Fruit fly (Drosophila melanogaster) whole organism, embryonic: ENCODE measurements around the gene Indy-2.

Experiments
- C15 ChIP-seq: fragments of 200-800 bp; sonication (Bioruptor generic); IDR thresholded peaks from 3 replicates; pipeline ENCODE4 v1.3.6; 2022; ENCODE audit warnings: missing biosample characterization, missing genetic modification characterization
- CG10979 ChIP-seq: fragments of 200-800 bp; sonication (Bioruptor generic); optimal IDR thresholded peaks from 2 replicates; lab custom pipeline; 2018; ENCODE audit warnings: missing biosample characterization, mild to moderate bottlenecking, missing genetic modification characterization, moderate library complexity
- CG11504 ChIP-seq: fragments of 200-800 bp; sonication (Bioruptor generic); optimal IDR thresholded peaks from 3 replicates; lab custom pipeline; 2019; ENCODE audit warnings: missing biosample characterization, mild to moderate bottlenecking, missing genetic modification characterization, moderate library complexity
- CG12391 ChIP-seq: fragments of 200-800 bp; sonication (Bioruptor generic); optimal IDR thresholded peaks from 3 replicates; lab custom pipeline; 2018; ENCODE audit warnings: missing biosample characterization, mild to moderate bottlenecking, missing genetic modification characterization, moderate library complexity
- CG13424 ChIP-seq: fragments of 200-800 bp; sonication (Bioruptor generic); optimal IDR thresholded peaks from 2 replicates; lab custom pipeline; 2019; ENCODE audit warnings: missing biosample characterization, mild to moderate bottlenecking, missing genetic modification characterization, moderate library complexity
- CG13894 ChIP-seq: fragments of 200-800 bp; sonication (Bioruptor generic); optimal IDR thresholded peaks from 3 replicates; lab custom pipeline; 2018; ENCODE audit warnings: missing biosample characterization, mild to moderate bottlenecking, missing genetic modification characterization, moderate library complexity
- CG17328 ChIP-seq: fragments of 200-800 bp; sonication (Bioruptor generic); IDR thresholded peaks from 2 replicates; pipeline ENCODE4 v1.3.6; 2022; ENCODE audit warnings: missing biosample characterization, missing genetic modification characterization
- CG17829 ChIP-seq: fragments of 200-800 bp; optimal IDR thresholded peaks from 2 replicates; lab custom pipeline; 2019; ENCODE audit warnings: missing biosample characterization, mild to moderate bottlenecking, missing genetic modification characterization, moderate library complexity
- CG2120 ChIP-seq: fragments of 200-800 bp; sonication (Bioruptor generic); optimal IDR thresholded peaks from 3 replicates; lab custom pipeline; 2016; ENCODE audit warnings: missing biosample characterization, missing genetic modification characterization
- CG32767 ChIP-seq: fragments of 200-800 bp; sonication (Bioruptor generic); IDR thresholded peaks from 2 replicates; pipeline ENCODE4 v1.3.6; 2022; ENCODE audit warnings: missing biosample characterization, missing genetic modification characterization
- CG3407 ChIP-seq: fragments of 200-800 bp; sonication (Bioruptor generic); optimal IDR thresholded peaks from 2 replicates; lab custom pipeline; 2018; ENCODE audit warnings: missing biosample characterization, mild to moderate bottlenecking, missing genetic modification characterization
- CG6654 ChIP-seq: fragments of 200-800 bp; sonication (Bioruptor generic); optimal IDR thresholded peaks from 2 replicates; lab custom pipeline; 2017; ENCODE audit warnings: missing biosample characterization, mild to moderate bottlenecking, missing genetic modification characterization
- CG6683 ChIP-seq: fragments of 200-800 bp; sonication (Bioruptor generic); optimal IDR thresholded peaks from 2 replicates; lab custom pipeline; 2017; ENCODE audit warnings: missing biosample characterization, mild to moderate bottlenecking, missing genetic modification characterization, missing genetic modification reagents
- CG6813 ChIP-seq: fragments of 200-800 bp; sonication (Bioruptor generic); optimal IDR thresholded peaks from 2 replicates; lab custom pipeline; 2017; ENCODE audit warnings: missing biosample characterization, missing genetic modification characterization, mild to moderate bottlenecking, moderate library complexity, missing genetic modification reagents
- CG7745 ChIP-seq: fragments of 200-800 bp; sonication (Bioruptor generic); optimal IDR thresholded peaks from 2 replicates; lab custom pipeline; 2018; ENCODE audit warnings: missing biosample characterization, mild to moderate bottlenecking, missing genetic modification characterization, moderate library complexity
- CG8281 ChIP-seq: fragments of 200-800 bp; sonication (Bioruptor generic); optimal IDR thresholded peaks from 2 replicates; lab custom pipeline; 2018; ENCODE audit warnings: missing biosample characterization, mild to moderate bottlenecking, missing genetic modification characterization, moderate library complexity
- Dfd ChIP-seq, 2 experiments: fragments of >200 bp; optimal IDR thresholded peaks; 2 replicates each; lab custom pipeline; 2017; ENCODE audit warnings: missing biosample characterization in 2 of 2, missing genetic modification characterization in 2 of 2
- Dip3 ChIP-seq: fragments of 200-800 bp; sonication (Bioruptor generic); optimal IDR thresholded peaks from 3 replicates; lab custom pipeline; 2016; ENCODE audit warnings: missing biosample characterization, missing genetic modification characterization
- Elba2 ChIP-seq: fragments of 200-800 bp; sonication (Bioruptor generic); optimal IDR thresholded peaks from 3 replicates; lab custom pipeline; 2016; ENCODE audit warnings: missing biosample characterization, missing genetic modification characterization
- GATAe ChIP-seq: fragments of 200-800 bp; sonication (Bioruptor generic); conservative IDR thresholded peaks from 2 replicates; pipeline ENCODE4 v1.3.6; 2022; ENCODE audit warnings: missing biosample characterization, missing genetic modification characterization
- Gug ChIP-seq: fragments of 200-800 bp; sonication (Bioruptor generic); IDR thresholded peaks from 4 replicates; pipeline ENCODE4 v1.3.6; 2022; ENCODE audit warnings: missing biosample characterization, missing genetic modification characterization
- H2.0 ChIP-seq: fragments of 200-800 bp; sonication (Bioruptor generic); IDR thresholded peaks from 2 replicates; pipeline ENCODE4 v1.3.6; 2022; ENCODE audit warnings: missing biosample characterization, missing genetic modification characterization
- Jarid2 ChIP-seq: fragments of 200-800 bp; sonication (Bioruptor generic); optimal IDR thresholded peaks from 3 replicates; lab custom pipeline; 2017; ENCODE audit warnings: mild to moderate bottlenecking, missing biosample characterization, missing genetic modification reagents, missing genetic modification characterization
- Mad ChIP-seq: fragments of 200-800 bp; sonication (Bioruptor generic); optimal IDR thresholded peaks from 2 replicates; lab custom pipeline; 2016; ENCODE audit warnings: missing biosample characterization, missing genetic modification characterization
- Nf-YB ChIP-seq: fragments of 200-800 bp; sonication (Bioruptor generic); optimal IDR thresholded peaks from 3 replicates; lab custom pipeline; 2019; ENCODE audit warnings: missing biosample characterization, mild to moderate bottlenecking, missing genetic modification characterization, moderate library complexity
- NfI ChIP-seq: fragments of 200-800 bp; sonication (Bioruptor generic); optimal IDR thresholded peaks from 3 replicates; lab custom pipeline; 2018; ENCODE audit warnings: missing biosample characterization, mild to moderate bottlenecking, missing genetic modification characterization, moderate library complexity
- Optix ChIP-seq: fragments of 200-800 bp; sonication (Bioruptor generic); IDR thresholded peaks from 3 replicates; pipeline ENCODE4 v1.3.6; 2022; ENCODE audit warnings: missing biosample characterization, missing genetic modification characterization
- Poxn ChIP-seq: fragments of 200-800 bp; sonication (Bioruptor generic); IDR thresholded peaks from 2 replicates; pipeline ENCODE4 v1.3.6; 2022; ENCODE audit warnings: missing biosample characterization, missing genetic modification characterization
- Ptx1 ChIP-seq: fragments of 200-800 bp; sonication (Bioruptor generic); IDR thresholded peaks from 2 replicates; pipeline ENCODE4 v1.3.6; 2022; ENCODE audit warnings: missing biosample characterization, missing genetic modification characterization
- Scr ChIP-seq: fragments of 200-800 bp; sonication (Bioruptor generic); IDR thresholded peaks from 2 replicates; pipeline ENCODE4 v1.3.6; 2022; ENCODE audit warnings: missing biosample characterization, missing genetic modification characterization; ENCODE audit not compliant: partially characterized antibody
- Sry-β ChIP-seq: fragments of 200-800 bp; sonication (Bioruptor generic); optimal IDR thresholded peaks from 2 replicates; lab custom pipeline; 2018; ENCODE audit warnings: missing biosample characterization, mild to moderate bottlenecking, missing genetic modification characterization, moderate library complexity
- Xrp1 ChIP-seq: fragments of 200-800 bp; sonication (Bioruptor generic); IDR thresholded peaks from 2 replicates; pipeline ENCODE4 v1.3.6; 2022; ENCODE audit warnings: missing biosample characterization, missing genetic modification characterization
- ac ChIP-seq: fragments of 200-800 bp; sonication (Bioruptor generic); optimal IDR thresholded peaks from 3 replicates; lab custom pipeline; 2017; ENCODE audit warnings: missing biosample characterization, mild to moderate bottlenecking, missing genetic modification characterization
- bab2 ChIP-seq: fragments of 200-800 bp; sonication (Bioruptor generic); optimal IDR thresholded peaks from 2 replicates; lab custom pipeline; 2016; ENCODE audit warnings: missing biosample characterization, missing genetic modification characterization
- bsh ChIP-seq, 2 experiments: fragments of 200-800 bp; sonication (Bioruptor generic); optimal IDR thresholded peaks; 2 replicates each; lab custom pipeline; 2017 to 2018; ENCODE audit warnings: mild to moderate bottlenecking in 2 of 2, missing biosample characterization in 2 of 2, missing genetic modification characterization in 2 of 2, moderate library complexity in 1 of 2
- inv ChIP-seq: fragments of 200-800 bp; sonication (Bioruptor generic); IDR thresholded peaks from 2 replicates; pipeline ENCODE4 v1.3.6; 2022; ENCODE audit warnings: missing biosample characterization, missing genetic modification characterization; ENCODE audit not compliant: partially characterized antibody
- jing ChIP-seq: fragments of 200-800 bp; sonication (Bioruptor generic); optimal IDR thresholded peaks from 2 replicates; lab custom pipeline; 2018; ENCODE audit warnings: missing biosample characterization, mild to moderate bottlenecking, missing genetic modification characterization
- ken ChIP-seq: fragments of 200-800 bp; sonication (Bioruptor generic); IDR thresholded peaks from 3 replicates; pipeline ENCODE4 v1.3.6; 2022; ENCODE audit warnings: missing biosample characterization, missing genetic modification characterization
- knrl ChIP-seq: fragments of 200-800 bp; sonication (Bioruptor generic); IDR thresholded peaks from 3 replicates; pipeline ENCODE4 v1.3.6; 2022; ENCODE audit warnings: missing biosample characterization, missing genetic modification characterization; ENCODE audit not compliant: partially characterized antibody
- lmd ChIP-seq: fragments of 200-800 bp; sonication (Bioruptor generic); IDR thresholded peaks from 2 replicates; pipeline ENCODE4 v1.3.6; 2022; ENCODE audit warnings: missing biosample characterization, missing genetic modification characterization
- lola ChIP-seq, 3 experiments: fragments of >200 bp in 2 of 3; fragments of 200-800 bp in 1 of 3; sonication (Bioruptor generic) in 1 of 3; optimal IDR thresholded peaks; 2 replicates each; lab custom pipeline; 2017 to 2019; ENCODE audit warnings: missing biosample characterization in 3 of 3, missing genetic modification characterization in 3 of 3, mild to moderate bottlenecking in 1 of 3, moderate library complexity in 1 of 3
- nerfin-2 ChIP-seq: fragments of 200-800 bp; sonication (Bioruptor generic); IDR thresholded peaks from 2 replicates; pipeline ENCODE4 v1.3.6; 2022; ENCODE audit warnings: missing biosample characterization, missing genetic modification characterization; ENCODE audit not compliant: partially characterized antibody
- pan ChIP-seq, 4 experiments: fragments of >200 bp in 3 of 4; fragments of 200-800 bp in 1 of 4; sonication (Bioruptor generic) in 1 of 4; optimal IDR thresholded peaks in 3 of 4; IDR thresholded peaks in 1 of 4; 2 replicates each; pipeline versions ENCODE4 v1.3.6 to Lab custom; 2017 to 2022; ENCODE audit warnings: missing biosample characterization in 2 of 4, missing genetic modification characterization in 2 of 4, mixed read lengths in 1 of 4
- pum ChIP-seq: fragments of 200-800 bp; sonication (Bioruptor generic); optimal IDR thresholded peaks from 2 replicates; lab custom pipeline; 2016; ENCODE audit warnings: missing biosample characterization, missing genetic modification characterization
- salm ChIP-seq: fragments of 200-800 bp; sonication (Bioruptor generic); optimal IDR thresholded peaks from 2 replicates; lab custom pipeline; 2018; ENCODE audit warnings: missing biosample characterization, mild to moderate bottlenecking, missing genetic modification characterization
- sens ChIP-seq: fragments of 200-800 bp; sonication (Bioruptor generic); peaks from one replicate; lab custom pipeline; 2016; ENCODE audit warnings: missing biosample characterization, missing genetic modification characterization
- slou ChIP-seq: fragments of 200-800 bp; sonication (Bioruptor generic); optimal IDR thresholded peaks from 3 replicates; lab custom pipeline; 2016; ENCODE audit warnings: missing biosample characterization, missing genetic modification characterization
- yki ChIP-seq: fragments of >200 bp; optimal IDR thresholded peaks from 3 replicates; lab custom pipeline; 2018
- z ChIP-seq: fragments of 200-800 bp; sonication (Bioruptor generic); IDR thresholded peaks from 3 replicates; pipeline ENCODE4 v1.3.6; 2022; ENCODE audit warnings: missing biosample characterization, missing genetic modification characterization
- zf30C ChIP-seq: fragments of 200-800 bp; sonication (Bioruptor generic); optimal IDR thresholded peaks from 3 replicates; lab custom pipeline; 2018; ENCODE audit warnings: missing biosample characterization, mild to moderate bottlenecking, missing genetic modification characterization

The Indy-2 gene

DNA sequence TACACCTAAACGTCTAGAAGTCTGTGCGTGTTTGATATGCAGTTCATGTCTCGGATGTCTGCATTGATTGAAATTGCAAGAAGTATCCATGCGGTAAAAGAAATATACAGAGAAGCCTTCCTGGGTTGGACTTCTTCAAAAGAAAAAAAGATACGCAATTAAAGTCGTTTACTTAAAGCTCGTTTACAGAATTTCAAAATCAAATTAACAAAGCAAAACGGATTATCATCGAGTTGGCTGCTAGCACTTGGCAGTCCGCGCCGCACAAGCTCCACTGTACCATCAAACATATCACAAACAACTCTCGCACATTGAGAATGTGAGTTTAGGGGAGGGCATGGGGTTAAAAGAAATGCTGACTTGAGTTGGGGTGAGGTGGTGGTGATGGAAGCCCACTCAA is 44.1 kb upstream of the Indy-2 start (continued):
- TF ChIP-seq GATAe (GFP tag; lab: Robert Waterston, UW) (no peak), CG17829 (tag; lab: Kevin White, UChicago) (peak; percentile 78), CG12391 (tag; lab: Kevin White, UChicago) (peak; percentile 77), inv (no peak), Sry-β (GFP tag; lab: Kevin White, UChicago) (peak; percentile 6), Xrp1 (GFP tag; lab: Robert Waterston, UW) (peak; percentile 87), z (GFP tag; lab: Robert Waterston, UW) (no peak), CG6813 (GFP tag; lab: Kevin White, UChicago) (peak; percentile 62), Mad (peak; percentile 32), CG17328 (peak; percentile 87), CG32767 (GFP tag; lab: Robert Waterston, UW) (0 out of 2 replicates have a peak, but pooled peaks have one; percentile 46), CG8281 (tag; lab: Kevin White, UChicago) (peak; percentile 22), Gug (peak; percentile 85; the same call in 3 of the 4 replicates), Elba2 (GFP tag; lab: Kevin White, UChicago) (no peak), Scr (GFP tag; lab: Robert Waterston, UW) (no peak), ac (GFP tag; lab: Kevin White, UChicago) (no peak), bab2 (GFP tag; lab: Kevin White, UChicago) (peak; percentile 56), CG10979 (tag; lab: Kevin White, UChicago) (peak; percentile 87), CG3407 (peak; percentile 73), lola (GFP tag; optimal IDR thresholded peaks at IDR 0.05; lab: Kevin White, UChicago) (peak in 1 of 3 experiments; percentile 78), Nf-YB (GFP tag; lab: Kevin White, UChicago) (peak; percentile 39), Jarid2 (GFP tag; lab: Kevin White, UChicago) (peak; percentile 24), jing (GFP tag; lab: Kevin White, UChicago) (peak; percentile 64), CG6683 (GFP tag; lab: Kevin White, UChicago) (peak; percentile 8), zf30C (GFP tag; lab: Kevin White, UChicago) (no peak), CG13894 (tag; lab: Kevin White, UChicago) (no peak), bsh (GFP tag; optimal IDR thresholded peaks at IDR 0.05; lab: Kevin White, UChicago) (peak; percentile 55 to 93), H2.0 (peak; percentile 86), sens (peak; percentile 96), CG11504 (tag; lab: Kevin White, UChicago) (peak; percentile 84), CG2120 (GFP tag; lab: Kevin White, UChicago) (peak; percentile 34), CG7745 (tag; lab: Kevin White, UChicago) (no peak), Poxn (no peak), Dip3 (GFP tag; lab: Kevin White, UChicago) (peak; percentile 33), C15 (GFP tag; lab: Robert Waterston, UW) (0 out of 3 replicates have a peak, but pooled peaks have one; percentile 36), knrl (no peak), nerfin-2 (no peak), CG6654 (GFP tag; lab: Kevin White, UChicago) (peak; percentile 27), salm (tag; lab: Kevin White, UChicago) (no peak), lmd (GFP tag; lab: Robert Waterston, UW) (peak; percentile 72), Dfd (GFP tag; optimal IDR thresholded peaks at IDR 0.05; lab: Kevin White, UChicago) (no peak), ken (peak; percentile 85), pan (optimal IDR thresholded peaks at IDR 0.05; lab: Kevin White, UChicago) (no peak), pan (GFP tag; optimal IDR thresholded peaks at IDR 0.05 in 1 of 2, IDR thresholded peaks at IDR 0.05 in 1 of 2) (peak in 1 of 2 experiments; percentile 77), CG13424 (tag; lab: Kevin White, UChicago) (peak; percentile 74), Ptx1 (GFP tag; lab: Robert Waterston, UW) (peak; percentile 74), slou (GFP tag; lab: Kevin White, UChicago) (no peak), NfI (peak; percentile 62), pum (GFP tag; lab: Kevin White, UChicago) (peak; percentile 75), Optix (GFP tag; lab: Robert Waterston, UW) (peak; percentile 88), yki (lab: Kevin White, UChicago) (no peak)
